Fruit fly (Drosophila melanogaster): ENCODE results near the gene Mob2.
A peak's percentile ranks its signal among the peaks of the same experiment; 100 is the strongest.

Mob2 gene

dm6 chr3L:11511243-11511642 is 50.8 kb downstream of the Mob2 start (continued):
- TF ChIP-seq Spps (tag; optimal IDR thresholded peaks at IDR 0.05) (no peak), HmgZ (tag; optimal IDR thresholded peaks at IDR 0.05) (peak; percentile 22), sd (tag; optimal IDR thresholded peaks at IDR 0.05) (peak; percentile 15), exex (tag; optimal IDR thresholded peaks at IDR 0.05) (peak; percentile 5), Bgb (GFP tag; IDR thresholded peaks at IDR 0.05; ENCODE audit: partially characterized antibody) (peak; percentile 64), pita (GFP tag; optimal IDR thresholded peaks at IDR 0.05) (peak; percentile 60), CG10147 (GFP tag; optimal IDR thresholded peaks at IDR 0.05) (no peak), CG1647 (GFP tag; optimal IDR thresholded peaks at IDR 0.05) (no peak), Dp (GFP tag; optimal IDR thresholded peaks at IDR 0.05) (peak; percentile 10), fu2 (GFP tag; optimal IDR thresholded peaks at IDR 0.05) (no peak), ranshi (GFP tag; IDR thresholded peaks at IDR 0.05) (no peak), CG3995 (GFP tag; optimal IDR thresholded peaks at IDR 0.05) (no peak), CG15514 (GFP tag; optimal IDR thresholded peaks at IDR 0.05) (peak; percentile 32), Scr (GFP tag; IDR thresholded peaks at IDR 0.05; ENCODE audit: partially characterized antibody) (0 out of 2 replicates have a peak, but pooled peaks have one; percentile 20), CG16813 (GFP tag; IDR thresholded peaks at IDR 0.05; ENCODE audit: partially characterized antibody) (peak; percentile 50; the same call in 1 of the 3 replicates), CG11504 (tag; optimal IDR thresholded peaks at IDR 0.05) (peak; percentile 22), CG14667 (GFP tag; IDR thresholded peaks at IDR 0.05) (no peak), Trl (optimal IDR thresholded peaks at IDR 0.05) (no peak), Trl (GFP tag; optimal IDR thresholded peaks at IDR 0.05) (no peak), BEAF-32 (GFP tag; optimal IDR thresholded peaks at IDR 0.05) (peak; percentile 31), ems (GFP tag; optimal IDR thresholded peaks at IDR 0.05) (no peak), knrl (GFP tag; IDR thresholded peaks at IDR 0.05; ENCODE audit: partially characterized antibody) (0 out of 3 replicates have a peak, but pooled peaks have one; percentile 29), CG11695 (GFP tag; IDR thresholded peaks at IDR 0.05) (no peak), bbx (GFP tag; IDR thresholded peaks at IDR 0.05; ENCODE audit: partially characterized antibody) (0 out of 2 replicates have a peak, but pooled peaks have one; percentile 20), Abd-B (GFP tag; optimal IDR thresholded peaks at IDR 0.05) (peak; percentile 64), Ravus (GFP tag; IDR thresholded peaks at IDR 0.05) (no peak), lmd (GFP tag; IDR thresholded peaks at IDR 0.05) (no peak)

- TF ChIP-seq CG15269 (tag; optimal IDR thresholded peaks at IDR 0.05) = peak; percentile 22
- no peak for TF ChIP-seq CG11093 (GFP tag; IDR thresholded peaks at IDR 0.05)
- TF ChIP-seq Med (GFP tag) = peak; percentile 19
- peak; percentile 29 for TF ChIP-seq CG17568 (GFP tag; optimal IDR thresholded peaks at IDR 0.05)
- TF ChIP-seq BtbVII (GFP tag; optimal IDR thresholded peaks at IDR 0.05) = peak; percentile 10
- no peak for TF ChIP-seq CG13424 (tag; optimal IDR thresholded peaks at IDR 0.05)
- TF ChIP-seq mirr (GFP tag; optimal IDR thresholded peaks at IDR 0.05) = peak; percentile 20
- peak; percentile 51 for TF ChIP-seq fd3F (GFP tag; optimal IDR thresholded peaks at IDR 0.05)
- TF ChIP-seq CG13296 (GFP tag; optimal IDR thresholded peaks at IDR 0.05) = peak; percentile 47
- no peak for TF ChIP-seq CG31224 (GFP tag; IDR thresholded peaks at IDR 0.05)
Observed at dm6 chr3L:11510489-11510888, 51.5 kb downstream of the Mob2 start, which contains the start of gene CG33272. CG33272 (minus strand) TSS chr3L:11510589.

- TF ChIP-seq nom (GFP tag; optimal IDR thresholded peaks at IDR 0.05) = no peak
- TF ChIP-seq Doc3 (GFP tag; IDR thresholded peaks at IDR 0.05; ENCODE audit: partially characterized antibody) = no peak
- TF ChIP-seq en (GFP tag; optimal IDR thresholded peaks at IDR 0.05) = no peak
- TF ChIP-seq mld (GFP tag; IDR thresholded peaks at IDR 0.05; ENCODE audit: partially characterized antibody) = no peak
- TF ChIP-seq tgo (GFP tag; IDR thresholded peaks at IDR 0.05) = no peak
- TF ChIP-seq scrt (GFP tag; optimal IDR thresholded peaks at IDR 0.05) = no peak
- TF ChIP-seq her (GFP tag; optimal IDR thresholded peaks at IDR 0.05) = no peak
- TF ChIP-seq yki (optimal IDR thresholded peaks at IDR 0.05) = no peak
- no peak for TF ChIP-seq dm (GFP tag; optimal IDR thresholded peaks at IDR 0.05)
- TF ChIP-seq CG8924 (tag; optimal IDR thresholded peaks at IDR 0.05) = no peak
- no peak for TF ChIP-seq twi (tag; optimal IDR thresholded peaks at IDR 0.05)
- no peak for TF ChIP-seq fd3F (GFP tag; optimal IDR thresholded peaks at IDR 0.05)
- no peak for TF ChIP-seq Hand (GFP tag; optimal IDR thresholded peaks at IDR 0.05)
Observed at dm6 chr3L:11509294-11509911, 52.6 kb downstream of the Mob2 start, which contains the start of the genes Sgs8 and Sgs7. Sgs8 (minus strand) TSS chr3L:11509394. Sgs7 (plus strand) TSS chr3L:11509861.

All from whole organism, embryonic.